Worm (Caenorhabditis elegans) whole organism, L3 larva: Measurements from ENCODE around the gene ZK563.2.

ENCODE experiments used
- jun-1 ChIP-seq: fragments of 150-350 bp; optimal IDR thresholded peaks from 2 replicates; lab custom pipeline; 2014; ENCODE audit warnings: missing biosample characterization, missing genetic modification reagents, missing genetic modification characterization
- nhr-77 ChIP-seq: fragments of 150-350 bp; optimal IDR thresholded peaks from 2 replicates; lab custom pipeline; 2014; ENCODE audit warnings: missing biosample characterization, missing genetic modification characterization

DNA sequence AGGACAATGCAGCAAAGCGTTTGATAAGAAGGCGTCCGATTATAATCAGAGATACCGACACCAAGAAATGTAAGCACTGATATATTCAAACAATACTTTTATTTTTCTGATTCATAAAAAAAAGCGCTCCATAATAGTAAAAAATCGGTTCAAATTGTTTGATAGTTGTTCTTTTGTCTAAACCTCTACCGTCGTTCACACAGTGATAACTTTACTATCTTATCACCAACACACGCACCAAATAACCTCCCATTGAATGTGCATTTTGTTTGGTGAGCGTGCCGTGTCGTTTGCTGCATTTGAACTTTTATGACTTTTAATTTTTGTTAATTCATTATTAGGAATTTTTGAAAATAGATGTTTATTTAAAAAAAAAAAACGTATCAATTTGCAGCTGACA, 34.6 kb upstream of the ZK563.2 start:
- TF ChIP-seq nhr-77 (no peak), jun-1 (tag; lab: Kevin White, UChicago) (no peak)
